Worm (Caenorhabditis elegans) whole organism, late embryonic: ENCODE data around the gene txdc-9.

Experiments
- F13H6.1 ChIP-seq: sonication (generic microtip); optimal IDR thresholded peaks from 2 replicates; lab custom pipeline; 2016; ENCODE audit warnings: missing genetic modification characterization, missing compliant biosample characterization
- K02D7.2 ChIP-seq: sonication (generic microtip); optimal IDR thresholded peaks from 2 replicates; lab custom pipeline; 2017; ENCODE audit warnings: mild to moderate bottlenecking, missing genetic modification characterization, missing compliant biosample characterization
- Y22D7AL.16 ChIP-seq: sonication (generic microtip); optimal IDR thresholded peaks from 2 replicates; lab custom pipeline; 2016; ENCODE audit warnings: missing genetic modification characterization, missing compliant biosample characterization
- ahr-1 ChIP-seq: sonication (generic microtip); optimal IDR thresholded peaks from 2 replicates; lab custom pipeline; 2016; ENCODE audit warnings: missing genetic modification characterization, missing compliant biosample characterization
- elt-4 ChIP-seq: sonication (generic microtip); optimal IDR thresholded peaks from 2 replicates; lab custom pipeline; 2016; ENCODE audit warnings: missing genetic modification characterization, missing compliant biosample characterization
- fax-1 ChIP-seq: sonication (generic microtip); optimal IDR thresholded peaks from 2 replicates; lab custom pipeline; 2016; ENCODE audit warnings: missing genotype, missing genetic modification characterization, missing compliant biosample characterization
- fkh-10 ChIP-seq: fragments of 150-350 bp; optimal IDR thresholded peaks from 2 replicates; lab custom pipeline; 2014; ENCODE audit warnings: missing biosample characterization, missing genetic modification reagents, missing genetic modification characterization
- nhr-11 ChIP-seq: fragments of 150-350 bp; optimal IDR thresholded peaks from 2 replicates; lab custom pipeline; 2014; ENCODE audit warnings: missing biosample characterization, missing genetic modification characterization
- rnt-1 ChIP-seq: sonication (generic microtip); optimal IDR thresholded peaks from 2 replicates; lab custom pipeline; 2016; ENCODE audit warnings: missing genetic modification characterization, missing compliant biosample characterization
- sox-2 ChIP-seq: fragments of 200-800 bp; sonication (Bioruptor generic); IDR thresholded peaks from 2 replicates; pipeline ENCODE4 v1.3.6; 2022; ENCODE audit warnings: missing genetic modification reagents, missing genetic modification characterization, missing compliant biosample characterization

DNA sequence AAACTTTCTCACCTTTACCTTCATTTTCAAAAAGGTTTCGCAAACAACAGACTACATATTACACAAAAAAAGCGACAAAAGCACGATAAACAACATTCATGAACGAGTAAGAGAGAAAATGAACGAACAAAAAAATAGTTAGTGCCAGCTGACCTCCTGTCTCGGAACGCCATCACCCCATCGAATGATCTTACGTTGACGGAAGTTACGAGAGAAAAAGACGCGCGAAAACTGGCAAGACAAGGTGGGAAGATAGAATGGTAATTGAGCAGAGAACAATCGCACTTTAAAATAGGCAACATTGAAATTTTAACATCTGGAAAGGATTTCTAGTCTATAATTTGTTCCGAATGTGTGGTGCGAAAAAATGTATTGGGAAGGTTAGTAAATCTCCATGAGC lies 11.8 kb upstream of the txdc-9 start:
- TF ChIP-seq K02D7.2 (tag; lab: Kevin White, UChicago) (no peak), fax-1 (tag; lab: Kevin White, UChicago) (no peak), Y22D7AL.16 (tag; lab: Kevin White, UChicago) (no peak), ahr-1 (no peak), fkh-10 (GFP tag; lab: Kevin White, UChicago) (no peak), rnt-1 (tag; lab: Kevin White, UChicago) (no peak), elt-4 (tag; lab: Kevin White, UChicago) (no peak), F13H6.1 (tag; lab: Kevin White, UChicago) (no peak), sox-2 (GFP tag; lab: Robert Waterston, UW) (no peak), nhr-11 (no peak)
